Fruit fly (Drosophila melanogaster): ENCODE data around the gene CG32104.

Gene CG32104

DNA sequence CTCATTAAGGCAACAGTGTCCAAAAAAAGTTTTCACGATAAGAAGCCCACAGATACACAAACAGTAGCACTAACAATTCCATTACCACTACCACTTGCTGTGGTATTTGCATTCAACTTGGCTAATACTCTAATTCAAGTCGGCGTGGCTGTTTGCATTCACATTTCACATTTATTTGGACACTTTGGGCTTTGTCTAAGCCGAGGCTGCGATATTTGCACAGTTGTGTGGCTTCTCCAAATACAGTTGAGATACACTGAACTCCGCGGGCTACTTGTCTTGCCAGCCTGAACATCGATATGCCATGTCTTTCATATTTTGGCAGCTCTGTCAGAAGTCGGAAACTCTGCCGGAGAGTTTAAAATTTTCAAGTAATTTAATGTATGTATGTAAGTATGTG, 48.8 kb downstream of the CG32104 start (continued):
- TF ChIP-seq Fer2 (tag; optimal IDR thresholded peaks at IDR 0.05), result no peak
- TF ChIP-seq tna (GFP tag; IDR thresholded peaks at IDR 0.05; ENCODE audit: partially characterized antibody), result no peak
- no peak for TF ChIP-seq CG10543 (GFP tag; optimal IDR thresholded peaks at IDR 0.05)
- TF ChIP-seq wdn (GFP tag; IDR thresholded peaks at IDR 0.05), result no peak
- no peak for TF ChIP-seq CG13296 (GFP tag; optimal IDR thresholded peaks at IDR 0.05)
- TF ChIP-seq HmgZ (tag; optimal IDR thresholded peaks at IDR 0.05), result peak; percentile 19
- TF ChIP-seq CG7357 (GFP tag; IDR thresholded peaks at IDR 0.05), result no peak
- TF ChIP-seq gcm (GFP tag; optimal IDR thresholded peaks at IDR 0.05), result no peak
- no peak for TF ChIP-seq sim (GFP tag; IDR thresholded peaks at IDR 0.05)
- no peak for TF ChIP-seq bowl (GFP tag; IDR thresholded peaks at IDR 0.05)
- TF ChIP-seq nmo (GFP tag; optimal IDR thresholded peaks at IDR 0.05), result no peak
- no peak for TF ChIP-seq z (GFP tag; IDR thresholded peaks at IDR 0.05)
- no peak for TF ChIP-seq CG17186 (GFP tag; optimal IDR thresholded peaks at IDR 0.05)
- no peak for TF ChIP-seq Hmx (GFP tag; optimal IDR thresholded peaks at IDR 0.05)
- peak; percentile 46 for TF ChIP-seq Meics (GFP tag; optimal IDR thresholded peaks at IDR 0.05)
- TF ChIP-seq Hr39 (optimal IDR thresholded peaks at IDR 0.05), result no peak
- TF ChIP-seq CG10654 (GFP tag; optimal IDR thresholded peaks at IDR 0.05), result no peak
- TF ChIP-seq zfh1 (GFP tag; IDR thresholded peaks at IDR 0.05), result no peak
- TF ChIP-seq CG34422 (GFP tag; IDR thresholded peaks at IDR 0.05), result no peak
- no peak for TF ChIP-seq CG7839 (tag; optimal IDR thresholded peaks at IDR 0.05)
- no peak for TF ChIP-seq sr (GFP tag; IDR thresholded peaks at IDR 0.05)
- TF ChIP-seq BEAF-32 (GFP tag; optimal IDR thresholded peaks at IDR 0.05), result no peak
- no peak for TF ChIP-seq gfzf (GFP tag; optimal IDR thresholded peaks at IDR 0.05)
- TF ChIP-seq CG30403 (GFP tag; optimal IDR thresholded peaks at IDR 0.05), result no peak
- peak; percentile 16 for TF ChIP-seq cwo (GFP tag; optimal IDR thresholded peaks at IDR 0.05)
- no peak for TF ChIP-seq Ssrp (tag; optimal IDR thresholded peaks at IDR 0.05)
- TF ChIP-seq CTCF (GFP tag; optimal IDR thresholded peaks at IDR 0.05), result no peak
- no peak for TF ChIP-seq CG34376 (GFP tag; optimal IDR thresholded peaks at IDR 0.05)
- TF ChIP-seq Deaf1 (tag; optimal IDR thresholded peaks at IDR 0.05), result no peak
- TF ChIP-seq chn (GFP tag; optimal IDR thresholded peaks at IDR 0.05), result no peak
- TF ChIP-seq CG4360 (GFP tag; IDR thresholded peaks at IDR 0.05), result no peak
- TF ChIP-seq CG6683 (GFP tag; optimal IDR thresholded peaks at IDR 0.05), result no peak
- TF ChIP-seq Antp (GFP tag; optimal IDR thresholded peaks at IDR 0.05), result no peak
- TF ChIP-seq CG11504 (tag; optimal IDR thresholded peaks at IDR 0.05), result no peak
- TF ChIP-seq B-H2 (GFP tag; optimal IDR thresholded peaks at IDR 0.05), result no peak
- no peak for TF ChIP-seq amos (GFP tag; IDR thresholded peaks at IDR 0.05; ENCODE audit: partially characterized antibody)
- TF ChIP-seq Hr3 (GFP tag; optimal IDR thresholded peaks at IDR 0.05), result no peak
- no peak for TF ChIP-seq klu (GFP tag; IDR thresholded peaks at IDR 0.05)
- TF ChIP-seq hkb (optimal IDR thresholded peaks at IDR 0.05), result no peak
- TF ChIP-seq hkb (GFP tag; IDR thresholded peaks at IDR 0.05), result no peak
- TF ChIP-seq MTF-1 (GFP tag; optimal IDR thresholded peaks at IDR 0.05; ENCODE audit: borderline replicate concordance), result peak; percentile 9
- TF ChIP-seq Bteb2 (GFP tag; optimal IDR thresholded peaks at IDR 0.05), result peak; percentile 54
- no peak for TF ChIP-seq CG3163 (GFP tag; optimal IDR thresholded peaks at IDR 0.05)
- peak; percentile 25 for TF ChIP-seq Asciz (GFP tag; optimal IDR thresholded peaks at IDR 0.05)
- TF ChIP-seq CG4820 (GFP tag; optimal IDR thresholded peaks at IDR 0.05), result no peak
- TF ChIP-seq CG15514 (GFP tag; optimal IDR thresholded peaks at IDR 0.05), result peak; percentile 47
- no peak for TF ChIP-seq Sry-β (GFP tag; optimal IDR thresholded peaks at IDR 0.05)
- TF ChIP-seq da (GFP tag; optimal IDR thresholded peaks at IDR 0.05), result peak; percentile 18
- 0 out of 3 replicates have a peak, but pooled peaks have one; percentile 46 for TF ChIP-seq ci (GFP tag; IDR thresholded peaks at IDR 0.05)
- TF ChIP-seq Hr78 (GFP tag; optimal IDR thresholded peaks at IDR 0.05), result no peak
- peak; percentile 35 for TF ChIP-seq bab2 (GFP tag; optimal IDR thresholded peaks at IDR 0.05)
- TF ChIP-seq GATAe (GFP tag; conservative IDR thresholded peaks at IDR 0.05), result no peak
